Fruit fly (Drosophila melanogaster): ENCODE results near the gene tank.

- TF ChIP-seq EcR (GFP tag; optimal IDR thresholded peaks at IDR 0.05) = peak; percentile 61
- 0 out of 3 replicates have a peak, but pooled peaks have one; percentile 14 for TF ChIP-seq CG4496 (GFP tag; IDR thresholded peaks at IDR 0.05)
- peak; percentile 10 for TF ChIP-seq CG17806 (tag; optimal IDR thresholded peaks at IDR 0.05)
- no peak for TF ChIP-seq fd96Ca (GFP tag; IDR thresholded peaks at IDR 0.05)
- TF ChIP-seq CG9948 (tag; optimal IDR thresholded peaks at IDR 0.05) = peak; percentile 56
- TF ChIP-seq CG8159 (tag; optimal IDR thresholded peaks at IDR 0.05) = peak; percentile 81
- peak; percentile 58 for TF ChIP-seq CG15710 (tag; optimal IDR thresholded peaks at IDR 0.05)
- peak; percentile 62 for TF ChIP-seq CG8301 (tag; optimal IDR thresholded peaks at IDR 0.05)
- TF ChIP-seq rn (GFP tag; IDR thresholded peaks at IDR 0.05) = no peak
- no peak for TF ChIP-seq CG10348 (GFP tag; IDR thresholded peaks at IDR 0.05)
- TF ChIP-seq Pif1B (GFP tag; optimal IDR thresholded peaks at IDR 0.05) = peak; percentile 54
- no peak for TF ChIP-seq D1 (tag; optimal IDR thresholded peaks at IDR 0.05)
- TF ChIP-seq Ets98B (GFP tag; IDR thresholded peaks at IDR 0.05) = 0 out of 2 replicates have a peak, but pooled peaks have one; percentile 10
- TF ChIP-seq gl (tag; optimal IDR thresholded peaks at IDR 0.05) = no peak
Measured at dm6 chr2L:4810697-4811490, 26.9 kb downstream of the tank start.
